Fruit fly (Drosophila melanogaster): ENCODE measurements around the gene bou.

bou gene

DNA sequence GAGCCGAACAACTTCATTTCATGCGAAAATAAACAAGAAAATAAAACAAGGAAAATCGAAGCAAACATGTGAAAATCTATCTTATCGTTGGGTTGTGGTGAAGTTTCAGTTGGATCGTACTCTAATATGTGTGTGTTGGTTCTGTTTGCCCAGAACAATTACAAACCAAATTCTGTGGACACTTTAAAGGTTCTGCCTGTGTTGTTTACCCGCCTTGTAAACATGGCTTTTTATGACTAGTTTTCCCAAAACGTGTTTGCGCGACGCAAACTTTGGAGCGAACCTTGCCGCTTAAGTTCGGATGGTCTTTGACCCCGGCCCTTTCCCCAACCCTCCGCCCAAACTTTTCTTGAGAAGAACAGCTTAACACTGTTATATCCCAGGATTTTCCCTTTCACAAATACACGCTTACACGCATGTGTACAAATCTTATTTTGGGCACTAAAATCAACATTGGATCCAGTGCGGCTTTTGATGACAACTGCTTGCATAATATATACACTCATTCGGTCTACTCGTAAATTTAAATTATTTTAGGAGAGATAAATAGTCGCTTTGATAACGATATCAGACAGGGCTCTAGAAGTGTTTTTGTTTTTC is 17.9 kb downstream of the bou start (continued):
- 0 out of 2 replicates have a peak, but pooled peaks have one; percentile 10 for TF ChIP-seq Adf1 (GFP tag; IDR thresholded peaks at IDR 0.05)
- TF ChIP-seq hbn (GFP tag; IDR thresholded peaks at IDR 0.05; ENCODE audit: partially characterized antibody): no peak
- TF ChIP-seq exex (tag; optimal IDR thresholded peaks at IDR 0.05): peak; percentile 55
- peak; percentile 88 for TF ChIP-seq Atf-2 (GFP tag; optimal IDR thresholded peaks at IDR 0.05)
- TF ChIP-seq CG9727 (GFP tag; optimal IDR thresholded peaks at IDR 0.05): peak; percentile 94
- TF ChIP-seq CTCF (GFP tag; optimal IDR thresholded peaks at IDR 0.05): peak; percentile 30
- peak; percentile 82 for TF ChIP-seq psq (GFP tag; optimal IDR thresholded peaks at IDR 0.05)
- TF ChIP-seq Mes4 (GFP tag; optimal IDR thresholded peaks at IDR 0.05): peak; percentile 91
- peak; percentile 44 for TF ChIP-seq CG10565 (GFP tag; optimal IDR thresholded peaks at IDR 0.05)
- no peak for TF ChIP-seq h (optimal IDR thresholded peaks at IDR 0.05)
- TF ChIP-seq MBD-R2 (GFP tag; IDR thresholded peaks at IDR 0.05): peak; percentile 44; the same call in 1 of the 2 replicates
- no peak for TF ChIP-seq CG7963 (GFP tag; IDR thresholded peaks at IDR 0.05; ENCODE audit: partially characterized antibody)
- TF ChIP-seq E2f2 (GFP tag; IDR thresholded peaks at IDR 0.05): peak; percentile 65
- TF ChIP-seq Rx (GFP tag; IDR thresholded peaks at IDR 0.05): peak; percentile 61
- peak; percentile 71 for TF ChIP-seq gcm2 (GFP tag; optimal IDR thresholded peaks at IDR 0.05)
- peak; percentile 98 for TF ChIP-seq ac (GFP tag; optimal IDR thresholded peaks at IDR 0.05)
- TF ChIP-seq CG11247 (GFP tag; IDR thresholded peaks at IDR 0.05): peak; percentile 67
- TF ChIP-seq lov (optimal IDR thresholded peaks at IDR 0.05): no peak
- TF ChIP-seq lov (GFP tag; IDR thresholded peaks at IDR 0.05): peak; percentile 91
- peak; percentile 67 for TF ChIP-seq CG15269 (tag; optimal IDR thresholded peaks at IDR 0.05)
- TF ChIP-seq CG8478 (optimal IDR thresholded peaks at IDR 0.05): no peak
- TF ChIP-seq chn (GFP tag; optimal IDR thresholded peaks at IDR 0.05): peak; percentile 68
- no peak; the same call in 2 of the 3 replicates for TF ChIP-seq tgo (GFP tag; IDR thresholded peaks at IDR 0.05)
- TF ChIP-seq Deaf1 (tag; optimal IDR thresholded peaks at IDR 0.05): peak; percentile 19
- no peak for TF ChIP-seq Taf1 (GFP tag; IDR thresholded peaks at IDR 0.05)
- TF ChIP-seq sima (GFP tag; optimal IDR thresholded peaks at IDR 0.05): peak; percentile 74
- TF ChIP-seq Sry-δ (GFP tag; optimal IDR thresholded peaks at IDR 0.05): peak; percentile 43
- TF ChIP-seq Hey (tag; optimal IDR thresholded peaks at IDR 0.05): peak; percentile 83
- peak; percentile 14 for TF ChIP-seq CG15073 (GFP tag; optimal IDR thresholded peaks at IDR 0.05)
- peak; percentile 23; the same call in 1 of the 3 replicates for TF ChIP-seq row (GFP tag; IDR thresholded peaks at IDR 0.05)
- peak; percentile 39; the same call in 1 of the 2 replicates for TF ChIP-seq Nf-YA (GFP tag; IDR thresholded peaks at IDR 0.05)
- peak; percentile 46 for TF ChIP-seq CG2120 (GFP tag; optimal IDR thresholded peaks at IDR 0.05)
- peak; percentile 74 for TF ChIP-seq CG3163 (GFP tag; optimal IDR thresholded peaks at IDR 0.05)
- peak; percentile 56 for TF ChIP-seq Hsf (GFP tag; optimal IDR thresholded peaks at IDR 0.05)
- 0 out of 3 replicates have a peak, but pooled peaks have one; percentile 25 for TF ChIP-seq CG2889 (GFP tag; IDR thresholded peaks at IDR 0.05)
- peak; percentile 25; the same call in 1 of the 3 replicates for TF ChIP-seq CG34422 (GFP tag; IDR thresholded peaks at IDR 0.05)
- no peak for TF ChIP-seq Dp (GFP tag; optimal IDR thresholded peaks at IDR 0.05)
- peak; percentile 61 for TF ChIP-seq ems (GFP tag; optimal IDR thresholded peaks at IDR 0.05)
- TF ChIP-seq vnd (GFP tag; IDR thresholded peaks at IDR 0.05; ENCODE audit: partially characterized antibody): no peak
- peak; percentile 83 for TF ChIP-seq trh (GFP tag; optimal IDR thresholded peaks at IDR 0.05)
- peak; percentile 48; the same call in 1 of the 2 replicates for TF ChIP-seq CG32532 (GFP tag; IDR thresholded peaks at IDR 0.05)
- TF ChIP-seq nom (GFP tag; optimal IDR thresholded peaks at IDR 0.05): no peak
- TF ChIP-seq slbo (GFP tag; IDR thresholded peaks at IDR 0.05): 0 out of 2 replicates have a peak, but pooled peaks have one; percentile 23
- TF ChIP-seq CHES-1-like (GFP tag; optimal IDR thresholded peaks at IDR 0.05): peak; percentile 91
- peak; percentile 91 for TF ChIP-seq wek (GFP tag; optimal IDR thresholded peaks at IDR 0.05)
- peak in 1 of 2 experiments; percentile 55 for TF ChIP-seq eve (GFP tag; optimal IDR thresholded peaks at IDR 0.05)
- TF ChIP-seq crol (GFP tag; IDR thresholded peaks at IDR 0.05): no peak
- peak; percentile 82 for TF ChIP-seq CG18619 (GFP tag; optimal IDR thresholded peaks at IDR 0.05)
- TF ChIP-seq CG34224 (GFP tag; IDR thresholded peaks at IDR 0.05; ENCODE audit: partially characterized antibody): no peak
- peak; percentile 90 for TF ChIP-seq CG3065 (GFP tag; optimal IDR thresholded peaks at IDR 0.05)
- peak; percentile 79 for TF ChIP-seq bcd (GFP tag; optimal IDR thresholded peaks at IDR 0.05)
- peak; percentile 81; the same call in 1 of the 2 replicates for TF ChIP-seq CG14014 (GFP tag; IDR thresholded peaks at IDR 0.05)
